Fruit fly (Drosophila melanogaster) whole organism, embryonic: ENCODE data around the gene CG10376.

Experiments used
- Asciz ChIP-seq: fragments of 200-800 bp; sonication (Bioruptor generic); optimal IDR thresholded peaks from 2 replicates; lab custom pipeline; 2017; ENCODE audit warnings: missing biosample characterization, mild to moderate bottlenecking, missing genetic modification characterization, missing genetic modification reagents
- BEAF-32 ChIP-seq: fragments of 200-800 bp; sonication (Bioruptor generic); optimal IDR thresholded peaks from 3 replicates; lab custom pipeline; 2017; ENCODE audit warnings: missing biosample characterization, missing genetic modification characterization, mild to moderate bottlenecking, moderate library complexity, missing genetic modification reagents
- CG1024 ChIP-seq: fragments of 200-800 bp; sonication (Bioruptor generic); IDR thresholded peaks from 2 replicates; pipeline ENCODE4 v1.3.6; 2022; ENCODE audit warnings: missing biosample characterization, missing genetic modification characterization
- CG10321 ChIP-seq: fragments of 200-800 bp; sonication (Bioruptor generic); IDR thresholded peaks from 2 replicates; pipeline ENCODE4 v1.3.6; 2022; ENCODE audit warnings: missing biosample characterization, missing genetic modification characterization
- CG10543 ChIP-seq: fragments of 200-800 bp; sonication (Bioruptor generic); optimal IDR thresholded peaks from 3 replicates; lab custom pipeline; 2017; ENCODE audit warnings: missing biosample characterization, mild to moderate bottlenecking, missing genetic modification characterization, moderate library complexity
- CG12071 ChIP-seq: fragments of 200-800 bp; sonication (Bioruptor generic); optimal IDR thresholded peaks from 3 replicates; lab custom pipeline; 2018; ENCODE audit warnings: missing biosample characterization, mild to moderate bottlenecking, missing genetic modification characterization
- CG12104 ChIP-seq: fragments of 200-800 bp; sonication (Bioruptor generic); optimal IDR thresholded peaks from 3 replicates; lab custom pipeline; 2016; ENCODE audit warnings: missing biosample characterization, missing genetic modification characterization
- CG12659 ChIP-seq: fragments of 200-800 bp; sonication (Bioruptor generic); optimal IDR thresholded peaks from 3 replicates; lab custom pipeline; 2017; ENCODE audit warnings: mild to moderate bottlenecking, missing biosample characterization, missing genetic modification reagents, missing genetic modification characterization
- CG16813 ChIP-seq: fragments of 200-800 bp; sonication (Bioruptor generic); IDR thresholded peaks from 3 replicates; pipeline ENCODE4 v1.3.6; 2022; ENCODE audit warnings: missing biosample characterization, missing genetic modification characterization; ENCODE audit not compliant: partially characterized antibody
- CG17186 ChIP-seq: fragments of 200-800 bp; sonication (Bioruptor generic); optimal IDR thresholded peaks from 3 replicates; lab custom pipeline; 2017; ENCODE audit warnings: missing biosample characterization, missing genetic modification reagents, missing genetic modification characterization
- CG17912 ChIP-seq: fragments of 200-800 bp; sonication (Bioruptor generic); optimal IDR thresholded peaks from 2 replicates; lab custom pipeline; 2018; ENCODE audit warnings: missing biosample characterization, mild to moderate bottlenecking, missing genetic modification characterization
- CG18262 ChIP-seq: fragments of 200-800 bp; optimal IDR thresholded peaks from 3 replicates; lab custom pipeline; 2019; ENCODE audit warnings: missing biosample characterization, mild to moderate bottlenecking, missing genetic modification characterization, moderate library complexity
- CG18476 ChIP-seq: fragments of 200-800 bp; sonication (Bioruptor generic); optimal IDR thresholded peaks from 2 replicates; lab custom pipeline; 2016; ENCODE audit warnings: missing biosample characterization, mild to moderate bottlenecking, missing genetic modification characterization
- CG30431 ChIP-seq: fragments of 200-800 bp; sonication (Bioruptor generic); optimal IDR thresholded peaks from 2 replicates; lab custom pipeline; 2017; ENCODE audit warnings: missing biosample characterization, missing genetic modification characterization
- CG3407 ChIP-seq: fragments of 200-800 bp; sonication (Bioruptor generic); optimal IDR thresholded peaks from 2 replicates; lab custom pipeline; 2018; ENCODE audit warnings: missing biosample characterization, mild to moderate bottlenecking, missing genetic modification characterization
- CG42726 ChIP-seq: fragments of 200-800 bp; sonication (Bioruptor generic); IDR thresholded peaks from 2 replicates; pipeline ENCODE4 v1.3.6; 2022; ENCODE audit warnings: missing biosample characterization, missing genetic modification characterization; ENCODE audit not compliant: partially characterized antibody
- CG4360 ChIP-seq: fragments of 200-800 bp; sonication (Bioruptor generic); IDR thresholded peaks from 2 replicates; pipeline ENCODE4 v1.3.6; 2022; ENCODE audit warnings: missing biosample characterization, missing genetic modification characterization
- CG6175 ChIP-seq: fragments of 200-800 bp; sonication (Bioruptor generic); IDR thresholded peaks from 3 replicates; pipeline ENCODE4 v1.3.6; 2022; ENCODE audit warnings: missing biosample characterization, missing genetic modification characterization
- CG7372 ChIP-seq: fragments of 200-800 bp; sonication (Bioruptor generic); IDR thresholded peaks from 2 replicates; pipeline ENCODE4 v1.3.6; 2022; ENCODE audit warnings: missing biosample characterization, missing genetic modification characterization
- CG8924 ChIP-seq: fragments of 200-800 bp; optimal IDR thresholded peaks from 3 replicates; lab custom pipeline; 2019; ENCODE audit warnings: missing biosample characterization, mild to moderate bottlenecking, missing genetic modification characterization, moderate library complexity
- CG9817 ChIP-seq: fragments of 200-800 bp; sonication (Bioruptor generic); optimal IDR thresholded peaks from 2 replicates; lab custom pipeline; 2018; ENCODE audit warnings: missing biosample characterization, mild to moderate bottlenecking, missing genetic modification characterization, moderate library complexity
- CrebB ChIP-seq: fragments of 200-800 bp; sonication (Bioruptor generic); optimal IDR thresholded peaks from 3 replicates; lab custom pipeline; 2018; ENCODE audit warnings: missing biosample characterization, mild to moderate bottlenecking, missing genetic modification characterization
- Dfd ChIP-seq, 2 experiments: fragments of >200 bp; optimal IDR thresholded peaks; 2 replicates each; lab custom pipeline; 2017; ENCODE audit warnings: missing biosample characterization in 2 of 2, missing genetic modification characterization in 2 of 2
- Dip2 ChIP-seq: fragments of 200-800 bp; sonication (Bioruptor generic); IDR thresholded peaks from 2 replicates; pipeline ENCODE4 v1.3.6; 2022; ENCODE audit warnings: missing biosample characterization, missing genetic modification characterization
- ERR ChIP-seq: fragments of 200-800 bp; sonication (Bioruptor generic); optimal IDR thresholded peaks from 2 replicates; lab custom pipeline; 2016; ENCODE audit warnings: missing biosample characterization, missing genetic modification characterization
- Hey ChIP-seq: fragments of 200-800 bp; sonication (Bioruptor generic); optimal IDR thresholded peaks from 3 replicates; lab custom pipeline; 2018; ENCODE audit warnings: missing biosample characterization, mild to moderate bottlenecking, missing genetic modification characterization
- Lim3 ChIP-seq: fragments of 200-800 bp; sonication (Bioruptor generic); IDR thresholded peaks from 2 replicates; pipeline ENCODE4 v1.3.6; 2022; ENCODE audit warnings: missing biosample characterization, missing genetic modification characterization
- Meics ChIP-seq: fragments of 200-800 bp; sonication (Bioruptor generic); optimal IDR thresholded peaks from 2 replicates; lab custom pipeline; 2017; ENCODE audit warnings: missing biosample characterization, mild to moderate bottlenecking, missing genetic modification characterization
- NC2β ChIP-seq: fragments of 200-800 bp; sonication (Bioruptor generic); optimal IDR thresholded peaks from 2 replicates; lab custom pipeline; 2016; ENCODE audit warnings: missing biosample characterization, missing genetic modification characterization
- ac ChIP-seq: fragments of 200-800 bp; sonication (Bioruptor generic); optimal IDR thresholded peaks from 3 replicates; lab custom pipeline; 2017; ENCODE audit warnings: missing biosample characterization, mild to moderate bottlenecking, missing genetic modification characterization
- aop ChIP-seq: fragments of 200-800 bp; sonication (Bioruptor generic); IDR thresholded peaks from 2 replicates; pipeline ENCODE4 v1.3.6; 2022; ENCODE audit warnings: missing biosample characterization, missing genetic modification characterization
- ase ChIP-seq: fragments of 200-800 bp; sonication (Bioruptor generic); IDR thresholded peaks from 3 replicates; pipeline ENCODE4 v1.3.6; 2022; ENCODE audit warnings: missing biosample characterization, missing genetic modification characterization
- cas ChIP-seq: fragments of 200-800 bp; sonication (Bioruptor generic); IDR thresholded peaks from 2 replicates; pipeline ENCODE4 v1.3.6; 2022; ENCODE audit warnings: missing biosample characterization, missing genetic modification characterization
- cato ChIP-seq: fragments of 200-800 bp; sonication (Bioruptor generic); optimal IDR thresholded peaks from 2 replicates; lab custom pipeline; 2016; ENCODE audit warnings: missing biosample characterization, missing genetic modification characterization, borderline replicate concordance
- danr ChIP-seq: fragments of 200-800 bp; sonication (Bioruptor generic); IDR thresholded peaks from 2 replicates; pipeline ENCODE4 v1.3.6; 2022; ENCODE audit warnings: missing biosample characterization, missing genetic modification characterization
- disco-r ChIP-seq: fragments of 200-800 bp; sonication (Bioruptor generic); optimal IDR thresholded peaks from 2 replicates; lab custom pipeline; 2016; ENCODE audit warnings: missing biosample characterization, missing genetic modification characterization
- gro ChIP-seq: fragments of 200-800 bp; sonication (Bioruptor generic); optimal IDR thresholded peaks from 2 replicates; lab custom pipeline; 2016; ENCODE audit warnings: missing biosample characterization, missing genetic modification characterization
- lov ChIP-seq, 2 experiments: fragments of 200-800 bp in 1 of 2; fragments of >200 bp in 1 of 2; sonication (Bioruptor generic) in 1 of 2; IDR thresholded peaks in 1 of 2; optimal IDR thresholded peaks in 1 of 2; 2 replicates in 1 of 2; 3 replicates in 1 of 2; pipeline versions ENCODE4 v1.3.6 to Lab custom; 2017 to 2022; ENCODE audit warnings: missing biosample characterization in 1 of 2, missing genetic modification characterization in 1 of 2
- luna ChIP-seq: fragments of 200-800 bp; sonication (Bioruptor generic); optimal IDR thresholded peaks from 2 replicates; lab custom pipeline; 2016; ENCODE audit warnings: missing biosample characterization, missing genetic modification characterization
- org-1 ChIP-seq: fragments of 200-800 bp; sonication (Bioruptor generic); optimal IDR thresholded peaks from 2 replicates; lab custom pipeline; 2017; ENCODE audit warnings: missing biosample characterization, missing genetic modification characterization
- otp ChIP-seq: fragments of 200-800 bp; sonication (Bioruptor generic); IDR thresholded peaks from 3 replicates; pipeline ENCODE4, ENCODE4 v1.3.6; 2022; ENCODE audit warnings: missing biosample characterization, missing genetic modification characterization
- pita ChIP-seq: fragments of 200-800 bp; sonication (Bioruptor generic); optimal IDR thresholded peaks from 2 replicates; lab custom pipeline; 2017; ENCODE audit warnings: missing biosample characterization, mild to moderate bottlenecking, missing genetic modification characterization
- pzg ChIP-seq: fragments of 200-800 bp; sonication (Bioruptor generic); optimal IDR thresholded peaks from 3 replicates; lab custom pipeline; 2018; ENCODE audit warnings: missing biosample characterization, mild to moderate bottlenecking, missing genetic modification characterization, moderate library complexity
- stc ChIP-seq: fragments of 200-800 bp; sonication (Bioruptor generic); IDR thresholded peaks from 2 replicates; pipeline ENCODE4 v1.3.6; 2022; ENCODE audit warnings: missing biosample characterization, missing genetic modification characterization
- tap ChIP-seq: fragments of 200-800 bp; optimal IDR thresholded peaks from 3 replicates; lab custom pipeline; 2019; ENCODE audit warnings: missing biosample characterization, mild to moderate bottlenecking, missing genetic modification characterization, moderate library complexity
- trem ChIP-seq: fragments of 200-800 bp; optimal IDR thresholded peaks from 3 replicates; lab custom pipeline; 2019; ENCODE audit warnings: missing biosample characterization, mild to moderate bottlenecking, missing genetic modification characterization, moderate library complexity
- trh ChIP-seq: fragments of 200-800 bp; sonication (Bioruptor generic); optimal IDR thresholded peaks from 2 replicates; lab custom pipeline; 2016; ENCODE audit warnings: missing biosample characterization, missing genetic modification characterization
- unpg ChIP-seq: fragments of 200-800 bp; sonication (Bioruptor generic); optimal IDR thresholded peaks from 3 replicates; lab custom pipeline; 2018; ENCODE audit warnings: missing biosample characterization, mild to moderate bottlenecking, missing genetic modification characterization, moderate library complexity
- yki ChIP-seq: fragments of >200 bp; optimal IDR thresholded peaks from 3 replicates; lab custom pipeline; 2018

The CG10376 gene

DNA sequence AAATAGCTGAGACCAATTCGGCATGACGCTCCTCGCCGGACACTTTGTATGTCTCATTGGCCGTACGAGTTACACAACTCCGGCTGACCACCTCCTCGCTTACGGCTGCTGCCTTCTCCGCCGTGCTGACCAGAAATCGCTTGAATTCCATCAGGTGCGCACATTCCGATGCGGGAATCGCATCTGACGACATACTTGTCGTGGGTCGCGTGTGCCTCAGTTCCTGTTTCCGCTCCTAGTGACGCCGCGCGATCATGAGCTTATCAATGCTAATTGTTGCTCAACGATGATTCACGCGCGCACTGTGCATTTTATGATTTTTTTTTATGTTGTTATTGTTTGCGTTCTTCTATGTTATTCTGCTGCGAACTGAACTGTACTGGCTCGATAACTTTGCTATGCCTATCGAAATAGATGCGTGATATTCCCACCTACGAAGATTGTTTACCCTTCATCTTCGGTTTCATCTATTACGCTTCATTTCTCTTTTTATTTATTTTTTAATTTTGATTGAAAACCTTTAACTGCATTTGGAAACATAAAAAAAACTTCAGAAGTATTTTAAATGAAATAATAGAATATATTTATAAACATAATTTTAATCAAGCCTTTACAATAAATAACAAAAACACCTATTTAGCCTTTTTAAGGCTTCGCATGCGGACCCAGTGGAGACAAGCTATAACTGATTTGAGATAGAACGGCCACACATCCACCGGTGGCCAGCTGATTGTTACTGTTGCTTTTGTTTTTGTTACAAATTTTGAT, at the start of gene CG10376, which contains the start of gene CG10343 (continued):
- TF ChIP-seq trh (GFP tag; lab: Kevin White, UChicago) = peak; percentile 80
- TF ChIP-seq CG12659 (GFP tag; lab: Kevin White, UChicago) = peak; percentile 94
- peak; percentile 86 for TF ChIP-seq Meics
- peak; percentile 82 for TF ChIP-seq CG30431 (GFP tag; lab: Kevin White, UChicago)
- peak; percentile 83 for TF ChIP-seq CG1024 (GFP tag; lab: Robert Waterston, UW)
- TF ChIP-seq luna = no peak
- peak; percentile 90 for TF ChIP-seq unpg (GFP tag; lab: Kevin White, UChicago)
- no peak for TF ChIP-seq aop (GFP tag; lab: Robert Waterston, UW)
- TF ChIP-seq Asciz (GFP tag; lab: Kevin White, UChicago) = peak; percentile 54
- TF ChIP-seq lov (optimal IDR thresholded peaks at IDR 0.05; lab: Kevin White, UChicago) = no peak
- TF ChIP-seq lov (GFP tag; IDR thresholded peaks at IDR 0.05; lab: Robert Waterston, UW) = no peak
- no peak for TF ChIP-seq pita (GFP tag; lab: Kevin White, UChicago)
- TF ChIP-seq CG10543 (GFP tag; lab: Kevin White, UChicago) = peak; percentile 92
- TF ChIP-seq ase = peak; percentile 62; the same call in 1 of the 3 replicates
- TF ChIP-seq ERR = no peak
- TF ChIP-seq Lim3 = no peak
- no peak for TF ChIP-seq CG10321
- TF ChIP-seq CG18262 (tag; lab: Kevin White, UChicago) = peak; percentile 93
- no peak for TF ChIP-seq CG4360
- peak; percentile 67 for TF ChIP-seq CG3407 (GFP tag; lab: Kevin White, UChicago)
- no peak for TF ChIP-seq yki (lab: Kevin White, UChicago)
- peak; percentile 72 for TF ChIP-seq cato
- TF ChIP-seq trem (tag; lab: Kevin White, UChicago) = peak; percentile 93
- peak; percentile 49 for TF ChIP-seq BEAF-32 (GFP tag; lab: Kevin White, UChicago)
- TF ChIP-seq pzg (GFP tag; lab: Kevin White, UChicago) = peak; percentile 52
- peak; percentile 55 for TF ChIP-seq CG18476 (GFP tag; lab: Kevin White, UChicago)
- TF ChIP-seq CG42726 (GFP tag; lab: Robert Waterston, UW) = no peak; the same call in 1 of the 2 replicates
- TF ChIP-seq gro (GFP tag; lab: Kevin White, UChicago) = no peak
- TF ChIP-seq ac (GFP tag; lab: Kevin White, UChicago) = no peak
- TF ChIP-seq CG6175 (GFP tag; lab: Robert Waterston, UW) = peak; percentile 33; the same call in 1 of the 3 replicates
- no peak for TF ChIP-seq CG12071 (GFP tag; lab: Kevin White, UChicago)
- peak; percentile 21 to 90 for TF ChIP-seq Dfd (GFP tag; optimal IDR thresholded peaks at IDR 0.05; lab: Kevin White, UChicago)
- peak; percentile 66 for TF ChIP-seq cas (GFP tag; lab: Robert Waterston, UW)
- TF ChIP-seq org-1 (GFP tag; lab: Kevin White, UChicago) = peak; percentile 44
- peak; percentile 18 for TF ChIP-seq Hey (tag; lab: Kevin White, UChicago)
- TF ChIP-seq CG7372 (GFP tag; lab: Robert Waterston, UW) = peak; percentile 84
- TF ChIP-seq CG17186 (GFP tag; lab: Kevin White, UChicago) = peak; percentile 37
- TF ChIP-seq CrebB (tag; lab: Kevin White, UChicago) = peak; percentile 51
- peak; percentile 83 for TF ChIP-seq tap
- peak; percentile 44; the same call in 1 of the 2 replicates for TF ChIP-seq stc (GFP tag; lab: Robert Waterston, UW)
- TF ChIP-seq danr (GFP tag; lab: Robert Waterston, UW) = peak; percentile 26; the same call in 1 of the 2 replicates
- TF ChIP-seq CG17912 (GFP tag; lab: Kevin White, UChicago) = peak; percentile 64
- no peak for TF ChIP-seq CG16813 (GFP tag; lab: Robert Waterston, UW)
- TF ChIP-seq otp (GFP tag; lab: Robert Waterston, UW) = 0 out of 3 replicates have a peak, but pooled peaks have one; percentile 25
- 0 out of 2 replicates have a peak, but pooled peaks have one; percentile 28 for TF ChIP-seq Dip2 (GFP tag; lab: Robert Waterston, UW)
- peak; percentile 96 for TF ChIP-seq CG9817 (tag; lab: Kevin White, UChicago)
- no peak for TF ChIP-seq disco-r (GFP tag; lab: Kevin White, UChicago)
- TF ChIP-seq CG12104 (GFP tag; lab: Kevin White, UChicago) = peak; percentile 82
- peak; percentile 95 for TF ChIP-seq CG8924 (tag; lab: Kevin White, UChicago)
- TF ChIP-seq NC2β (GFP tag; lab: Kevin White, UChicago) = peak; percentile 18
